Fruit fly (Drosophila melanogaster) whole organism, embryonic: ENCODE results near the gene CG7742.

Experiments used
- Abd-B ChIP-seq: fragments of 200-800 bp; sonication (Bioruptor generic); optimal IDR thresholded peaks from 2 replicates; lab custom pipeline; 2018; ENCODE audit warnings: missing biosample characterization, mild to moderate bottlenecking, missing genetic modification characterization, moderate library complexity
- Awh ChIP-seq: fragments of 200-800 bp; sonication (Bioruptor generic); IDR thresholded peaks from 2 replicates; pipeline ENCODE4, ENCODE4 v1.3.6; 2022; ENCODE audit warnings: missing biosample characterization, missing genetic modification characterization
- CG10565 ChIP-seq: fragments of 200-800 bp; sonication (Bioruptor generic); optimal IDR thresholded peaks from 3 replicates; lab custom pipeline; 2016; ENCODE audit warnings: missing biosample characterization, mild to moderate bottlenecking, missing genetic modification characterization
- CG11504 ChIP-seq: fragments of 200-800 bp; sonication (Bioruptor generic); optimal IDR thresholded peaks from 3 replicates; lab custom pipeline; 2019; ENCODE audit warnings: missing biosample characterization, mild to moderate bottlenecking, missing genetic modification characterization, moderate library complexity
- CG1233 ChIP-seq: fragments of 200-800 bp; sonication (Bioruptor generic); optimal IDR thresholded peaks from 4 replicates; lab custom pipeline; 2018; ENCODE audit warnings: missing biosample characterization, mild to moderate bottlenecking, missing genetic modification characterization
- CG12769 ChIP-seq: fragments of 200-800 bp; sonication (Bioruptor generic); optimal IDR thresholded peaks from 2 replicates; lab custom pipeline; 2019; ENCODE audit warnings: missing biosample characterization, mild to moderate bottlenecking, missing genetic modification characterization, moderate library complexity
- CG13775 ChIP-seq: fragments of 200-800 bp; sonication (Bioruptor generic); optimal IDR thresholded peaks from 3 replicates; lab custom pipeline; 2017; ENCODE audit warnings: missing biosample characterization, mild to moderate bottlenecking, missing genetic modification characterization
- CG13894 ChIP-seq: fragments of 200-800 bp; sonication (Bioruptor generic); optimal IDR thresholded peaks from 3 replicates; lab custom pipeline; 2018; ENCODE audit warnings: missing biosample characterization, mild to moderate bottlenecking, missing genetic modification characterization, moderate library complexity
- CG15269 ChIP-seq: fragments of 200-800 bp; sonication (Bioruptor generic); optimal IDR thresholded peaks from 2 replicates; lab custom pipeline; 2018; ENCODE audit warnings: missing biosample characterization, mild to moderate bottlenecking, missing genetic modification characterization, moderate library complexity
- CG17361 ChIP-seq: fragments of 200-800 bp; sonication (Bioruptor generic); IDR thresholded peaks from 3 replicates; pipeline ENCODE4 v1.3.6; 2022; ENCODE audit warnings: missing biosample characterization, missing genetic modification characterization
- CG6791 ChIP-seq: fragments of 200-800 bp; sonication (Bioruptor generic); IDR thresholded peaks from 3 replicates; pipeline ENCODE4 v1.3.6; 2022; ENCODE audit warnings: missing biosample characterization, missing genetic modification characterization; ENCODE audit not compliant: partially characterized antibody
- CG6813 ChIP-seq: fragments of 200-800 bp; sonication (Bioruptor generic); optimal IDR thresholded peaks from 2 replicates; lab custom pipeline; 2017; ENCODE audit warnings: missing biosample characterization, missing genetic modification characterization, mild to moderate bottlenecking, moderate library complexity, missing genetic modification reagents
- CG8359 ChIP-seq: fragments of 200-800 bp; sonication (Bioruptor generic); optimal IDR thresholded peaks from 2 replicates; lab custom pipeline; 2017; ENCODE audit warnings: missing biosample characterization, mild to moderate bottlenecking, missing genetic modification characterization, borderline replicate concordance
- CG9215 ChIP-seq: fragments of 200-800 bp; sonication (Bioruptor generic); IDR thresholded peaks from 2 replicates; pipeline ENCODE4 v1.3.6; 2022; ENCODE audit warnings: missing biosample characterization, missing genetic modification characterization
- CG9932 ChIP-seq: fragments of 200-800 bp; sonication (Bioruptor generic); IDR thresholded peaks from 2 replicates; pipeline ENCODE4 v1.3.6; 2022; ENCODE audit warnings: missing biosample characterization, missing genetic modification characterization
- Deaf1 ChIP-seq: fragments of 200-800 bp; optimal IDR thresholded peaks from 3 replicates; lab custom pipeline; 2019; ENCODE audit warnings: missing biosample characterization, mild to moderate bottlenecking, missing genetic modification characterization, moderate library complexity
- HLH4C ChIP-seq: fragments of 200-800 bp; sonication (Bioruptor generic); IDR thresholded peaks from 3 replicates; pipeline ENCODE4 v1.3.6; 2022; ENCODE audit warnings: missing biosample characterization, missing genetic modification characterization; ENCODE audit not compliant: partially characterized antibody
- HmgZ ChIP-seq: fragments of 200-800 bp; sonication (Bioruptor generic); optimal IDR thresholded peaks from 2 replicates; lab custom pipeline; 2018; ENCODE audit warnings: missing biosample characterization, mild to moderate bottlenecking, missing genetic modification characterization
- Hsf ChIP-seq: fragments of 200-800 bp; sonication (Bioruptor generic); optimal IDR thresholded peaks from 3 replicates; lab custom pipeline; 2016; ENCODE audit warnings: missing biosample characterization, missing genetic modification characterization
- Kr ChIP-seq: fragments of 200-800 bp; sonication (Bioruptor generic); optimal IDR thresholded peaks from 2 replicates; lab custom pipeline; 2017; ENCODE audit warnings: missing biosample characterization, mild to moderate bottlenecking, missing genetic modification characterization
- MESR4 ChIP-seq: fragments of 200-800 bp; sonication (Bioruptor generic); optimal IDR thresholded peaks from 2 replicates; lab custom pipeline; 2018; ENCODE audit warnings: missing biosample characterization, mild to moderate bottlenecking, missing genetic modification characterization, moderate library complexity
- Mad ChIP-seq: fragments of 200-800 bp; sonication (Bioruptor generic); optimal IDR thresholded peaks from 2 replicates; lab custom pipeline; 2016; ENCODE audit warnings: missing biosample characterization, missing genetic modification characterization
- Med ChIP-seq: fragments of 200-800 bp; sonication (Bioruptor generic); peaks from one replicate; lab custom pipeline; 2016; ENCODE audit warnings: missing biosample characterization, missing genetic modification characterization, mild to moderate bottlenecking, inconsistent platforms, moderate library complexity
- Myb ChIP-seq: fragments of 200-800 bp; sonication (Bioruptor generic); optimal IDR thresholded peaks from 2 replicates; lab custom pipeline; 2016; ENCODE audit warnings: missing biosample characterization, missing genetic modification characterization
- Rx ChIP-seq: fragments of 200-800 bp; sonication (Bioruptor generic); IDR thresholded peaks from 2 replicates; pipeline ENCODE4 v1.3.6; 2022; ENCODE audit warnings: missing biosample characterization, missing genetic modification characterization
- Sin3A ChIP-seq: fragments of >200 bp; optimal IDR thresholded peaks from 2 replicates; lab custom pipeline; 2018
- Xrp1 ChIP-seq: fragments of 200-800 bp; sonication (Bioruptor generic); IDR thresholded peaks from 2 replicates; pipeline ENCODE4 v1.3.6; 2022; ENCODE audit warnings: missing biosample characterization, missing genetic modification characterization
- abd-A ChIP-seq: fragments of 200-800 bp; sonication (Bioruptor generic); optimal IDR thresholded peaks from 3 replicates; lab custom pipeline; 2019; ENCODE audit warnings: missing biosample characterization, mild to moderate bottlenecking, missing genetic modification characterization, moderate library complexity
- ara ChIP-seq: fragments of 200-800 bp; sonication (Bioruptor generic); IDR thresholded peaks from 2 replicates; pipeline ENCODE4 v1.3.6; 2022; ENCODE audit warnings: missing biosample characterization, missing genetic modification characterization
- bcd ChIP-seq: fragments of 200-800 bp; sonication (Bioruptor generic); optimal IDR thresholded peaks from 2 replicates; lab custom pipeline; 2017; ENCODE audit warnings: missing biosample characterization, mild to moderate bottlenecking, missing genetic modification characterization
- cad ChIP-seq: fragments of >200 bp; optimal IDR thresholded peaks from 2 replicates; lab custom pipeline; 2017; ENCODE audit warnings: missing biosample characterization, missing genetic modification characterization
- chinmo ChIP-seq: fragments of 200-800 bp; sonication (Bioruptor generic); IDR thresholded peaks from 4 replicates; pipeline ENCODE4 v1.3.6; 2022; ENCODE audit warnings: missing biosample characterization, missing genetic modification characterization; ENCODE audit not compliant: partially characterized antibody
- cwo ChIP-seq: fragments of 200-800 bp; sonication (Bioruptor generic); optimal IDR thresholded peaks from 3 replicates; lab custom pipeline; 2017; ENCODE audit warnings: missing biosample characterization, missing genetic modification characterization, mild to moderate bottlenecking, moderate library complexity, missing genetic modification reagents
- dysf ChIP-seq: fragments of 200-800 bp; sonication (Bioruptor generic); IDR thresholded peaks from 3 replicates; pipeline ENCODE4 v1.3.6; 2022; ENCODE audit warnings: missing biosample characterization, missing genetic modification characterization
- oc ChIP-seq: fragments of 200-800 bp; sonication (Bioruptor generic); optimal IDR thresholded peaks from 2 replicates; lab custom pipeline; 2018; ENCODE audit warnings: missing biosample characterization, mild to moderate bottlenecking, missing genetic modification characterization, moderate library complexity
- pan ChIP-seq, 4 experiments: fragments of >200 bp in 3 of 4; fragments of 200-800 bp in 1 of 4; sonication (Bioruptor generic) in 1 of 4; optimal IDR thresholded peaks in 3 of 4; IDR thresholded peaks in 1 of 4; 2 replicates each; pipeline versions ENCODE4 v1.3.6 to Lab custom; 2017 to 2022; ENCODE audit warnings: missing biosample characterization in 2 of 4, missing genetic modification characterization in 2 of 4, mixed read lengths in 1 of 4
- prd ChIP-seq, 3 experiments: fragments of >200 bp in 2 of 3; fragments of 200-800 bp in 1 of 3; sonication (Bioruptor generic) in 1 of 3; optimal IDR thresholded peaks in 2 of 3; IDR thresholded peaks in 1 of 3; 2 replicates in 2 of 3; 3 replicates in 1 of 3; pipeline versions ENCODE4 v1.3.6 to Lab custom; 2017 to 2022; ENCODE audit warnings: missing biosample characterization in 1 of 3, missing genetic modification characterization in 1 of 3
- pros ChIP-seq: fragments of 200-800 bp; sonication (Bioruptor generic); optimal IDR thresholded peaks from 3 replicates; lab custom pipeline; 2019; ENCODE audit warnings: missing biosample characterization, mild to moderate bottlenecking, missing genetic modification characterization, moderate library complexity
- sd ChIP-seq: fragments of 200-800 bp; sonication (Bioruptor generic); optimal IDR thresholded peaks from 3 replicates; lab custom pipeline; 2018; ENCODE audit warnings: missing biosample characterization, mild to moderate bottlenecking, missing genetic modification characterization, moderate library complexity
- slbo ChIP-seq: fragments of 200-800 bp; sonication (Bioruptor generic); IDR thresholded peaks from 2 replicates; pipeline ENCODE4 v1.3.6; 2022; ENCODE audit warnings: missing biosample characterization, missing genetic modification characterization
- tx ChIP-seq: fragments of 200-800 bp; sonication (Bioruptor generic); optimal IDR thresholded peaks from 2 replicates; lab custom pipeline; 2016; ENCODE audit warnings: missing biosample characterization, missing genetic modification characterization
- vvl ChIP-seq: fragments of 200-800 bp; sonication (Bioruptor generic); IDR thresholded peaks from 2 replicates; pipeline ENCODE4 v1.3.6; 2022; ENCODE audit warnings: missing biosample characterization, missing genetic modification characterization
- yki ChIP-seq: fragments of >200 bp; optimal IDR thresholded peaks from 3 replicates; lab custom pipeline; 2018

CG7742 gene

dm6 chr2L:5261223-5261984 lies 46.5 kb upstream of the CG7742 start (continued):
- no peak for TF ChIP-seq pros (GFP tag; lab: Kevin White, UChicago)
- no peak for TF ChIP-seq Kr (GFP tag; lab: Kevin White, UChicago)
- TF ChIP-seq CG13775 (GFP tag; lab: Kevin White, UChicago): no peak
- no peak for TF ChIP-seq CG9932
- no peak for TF ChIP-seq yki
- no peak for TF ChIP-seq CG10565 (GFP tag; lab: Kevin White, UChicago)
- peak; percentile 31 for TF ChIP-seq Hsf (GFP tag; lab: Kevin White, UChicago)
- no peak for TF ChIP-seq CG6791
- TF ChIP-seq Sin3A (lab: Kevin White, UChicago): no peak
- TF ChIP-seq bcd (GFP tag; lab: Kevin White, UChicago): no peak
- no peak for TF ChIP-seq CG1233 (GFP tag; lab: Kevin White, UChicago)
- TF ChIP-seq CG6813 (GFP tag; lab: Kevin White, UChicago): peak; percentile 33
- no peak for TF ChIP-seq MESR4 (GFP tag; lab: Kevin White, UChicago)
- TF ChIP-seq HmgZ (tag; lab: Kevin White, UChicago): no peak
- TF ChIP-seq Myb (GFP tag; lab: Kevin White, UChicago): no peak
- no peak for TF ChIP-seq sd (tag; lab: Kevin White, UChicago)
- peak; percentile 62 for TF ChIP-seq ara (GFP tag; lab: Robert Waterston, UW)
- no peak for TF ChIP-seq dysf (GFP tag; lab: Robert Waterston, UW)
- no peak for TF ChIP-seq prd (optimal IDR thresholded peaks at IDR 0.05; lab: Kevin White, UChicago)
- no peak for TF ChIP-seq prd (GFP tag; IDR thresholded peaks at IDR 0.05; lab: Robert Waterston, UW)

- TF ChIP-seq CG8359 (GFP tag; lab: Kevin White, UChicago) (peak; percentile 20), oc (tag; lab: Kevin White, UChicago) (peak; percentile 93), Rx (GFP tag; lab: Robert Waterston, UW) (no peak), chinmo (GFP tag; lab: Robert Waterston, UW) (0 out of 4 replicates have a peak, but pooled peaks have one; percentile 10), Xrp1 (GFP tag; lab: Robert Waterston, UW) (0 out of 2 replicates have a peak, but pooled peaks have one; percentile 5), abd-A (peak; percentile 42)
These were observed 45.4 kb upstream of the CG7742 start for dm6 chr2L:5260267-5260666.

dm6 chr2L:5259076-5259843 lies 44.4 kb upstream of the CG7742 start:
- TF ChIP-seq abd-A (peak; percentile 86), cad (peak; percentile 20), HLH4C (0 out of 3 replicates have a peak, but pooled peaks have one; percentile 26), pan (optimal IDR thresholded peaks at IDR 0.05; lab: Kevin White, UChicago) (no peak), pan (GFP tag; optimal IDR thresholded peaks at IDR 0.05 in 1 of 2, IDR thresholded peaks at IDR 0.05 in 1 of 2) (no peak), tx (GFP tag; lab: Kevin White, UChicago) (no peak), vvl (GFP tag; lab: Robert Waterston, UW) (peak; percentile 20; the same call in 1 of the 2 replicates), Awh (GFP tag; lab: Robert Waterston, UW) (peak; percentile 32; the same call in 1 of the 2 replicates), CG12769 (tag; lab: Kevin White, UChicago) (peak; percentile 25), CG17361 (GFP tag; lab: Robert Waterston, UW) (0 out of 3 replicates have a peak, but pooled peaks have one; percentile 11), Med (GFP tag; lab: Kevin White, UChicago) (peak; percentile 62), CG13894 (peak; percentile 27), Deaf1 (tag; lab: Kevin White, UChicago) (no peak), CG11504 (tag; lab: Kevin White, UChicago) (peak; percentile 15), Abd-B (peak; percentile 16), ara (GFP tag; lab: Robert Waterston, UW) (0 out of 2 replicates have a peak, but pooled peaks have one; percentile 6), CG15269 (peak; percentile 59), Mad (GFP tag; lab: Kevin White, UChicago) (no peak), CG9215 (no peak), CG8359 (GFP tag; lab: Kevin White, UChicago) (peak; percentile 97), cwo (GFP tag; lab: Kevin White, UChicago) (no peak), oc (tag; lab: Kevin White, UChicago) (peak; percentile 83), slbo (GFP tag; lab: Robert Waterston, UW) (no peak)
